Worm (Caenorhabditis elegans) whole organism, midembryonic: ENCODE data around the gene Y57G11C.5.

Experiments
- T22C8.4 ChIP-seq: fragments of 200-800 bp; sonication (Bioruptor generic); IDR thresholded peaks from 2 replicates; pipeline ENCODE4 v1.3.6; 2022; ENCODE audit warnings: missing genetic modification characterization, missing compliant biosample characterization
- klf-2 ChIP-seq: fragments of 200-800 bp; sonication (Bioruptor generic); conservative IDR thresholded peaks from 2 replicates; pipeline ENCODE4 v1.3.6; 2022; ENCODE audit warnings: missing genetic modification reagents, missing genetic modification characterization, missing compliant biosample characterization
- med-1 ChIP-seq: sonication (generic microtip); optimal IDR thresholded peaks from 2 replicates; lab custom pipeline; 2017; ENCODE audit warnings: missing genetic modification characterization, mild to moderate bottlenecking, missing compliant biosample characterization, antibody characterized with exemption, missing genetic modification reagents; ENCODE audit not compliant: insufficient read depth
- tab-1 ChIP-seq: fragments of 200-800 bp; sonication (Bioruptor generic); IDR thresholded peaks from 2 replicates; pipeline ENCODE4 v1.3.6; 2022; ENCODE audit warnings: missing genetic modification characterization, missing compliant biosample characterization
- ztf-23 ChIP-seq: fragments of 200-800 bp; sonication (Bioruptor generic); IDR thresholded peaks from 2 replicates; pipeline ENCODE4 v1.3.6; 2022; ENCODE audit warnings: missing genetic modification reagents, missing genetic modification characterization, missing compliant biosample characterization

ce11 chrIV:14795918-14796488 is 30.8 kb upstream of the Y57G11C.5 start, which contains the start of gene coq-3:
- TF ChIP-seq klf-2 (GFP tag; lab: Robert Waterston, UW) (no peak), med-1 (no peak), T22C8.4 (GFP tag; lab: Robert Waterston, UW) (no peak), ztf-23 (GFP tag; lab: Robert Waterston, UW) (no peak), tab-1 (GFP tag; lab: Robert Waterston, UW) (no peak)
